Fruit fly (Drosophila melanogaster) whole organism, embryonic: ENCODE data around the gene kis.

Source experiments
- Ada2b ChIP-seq: fragments of 200-800 bp; sonication (Bioruptor generic); IDR thresholded peaks from 2 replicates; pipeline ENCODE4 v1.3.6; 2022; ENCODE audit warnings: missing biosample characterization, missing genetic modification characterization
- CG12219 ChIP-seq: fragments of 200-800 bp; sonication (Bioruptor generic); optimal IDR thresholded peaks from 3 replicates; lab custom pipeline; 2018; ENCODE audit warnings: missing biosample characterization, mild to moderate bottlenecking, missing genetic modification characterization
- CG12236 ChIP-seq: fragments of 200-800 bp; sonication (Bioruptor generic); optimal IDR thresholded peaks from 2 replicates; lab custom pipeline; 2016; ENCODE audit warnings: missing biosample characterization, missing genetic modification characterization
- CG15011 ChIP-seq: fragments of 200-800 bp; sonication (Bioruptor generic); optimal IDR thresholded peaks from 3 replicates; lab custom pipeline; 2018; ENCODE audit warnings: missing biosample characterization, mild to moderate bottlenecking, missing genetic modification characterization
- CG1603 ChIP-seq: fragments of 200-800 bp; sonication (Bioruptor generic); optimal IDR thresholded peaks from 2 replicates; lab custom pipeline; 2019; ENCODE audit warnings: missing biosample characterization, mild to moderate bottlenecking, missing genetic modification characterization, moderate library complexity
- CG1647 ChIP-seq: fragments of 200-800 bp; sonication (Bioruptor generic); optimal IDR thresholded peaks from 3 replicates; lab custom pipeline; 2016; ENCODE audit warnings: missing biosample characterization, missing genetic modification characterization
- CG17186 ChIP-seq: fragments of 200-800 bp; sonication (Bioruptor generic); optimal IDR thresholded peaks from 3 replicates; lab custom pipeline; 2017; ENCODE audit warnings: missing biosample characterization, missing genetic modification reagents, missing genetic modification characterization
- CG31365 ChIP-seq: fragments of 200-800 bp; sonication (Bioruptor generic); optimal IDR thresholded peaks from 2 replicates; lab custom pipeline; 2018; ENCODE audit warnings: missing biosample characterization, mild to moderate bottlenecking, missing genetic modification characterization
- CG31388 ChIP-seq: fragments of 200-800 bp; sonication (Bioruptor generic); optimal IDR thresholded peaks from 2 replicates; lab custom pipeline; 2016; ENCODE audit warnings: missing biosample characterization, missing genetic modification characterization
- CG4404 ChIP-seq: fragments of 200-800 bp; sonication (Bioruptor generic); IDR thresholded peaks from 2 replicates; pipeline ENCODE4 v1.3.6; 2022; ENCODE audit warnings: missing biosample characterization, missing genetic modification characterization
- CG4617 ChIP-seq: fragments of 200-800 bp; sonication (Bioruptor generic); optimal IDR thresholded peaks from 3 replicates; lab custom pipeline; 2016; ENCODE audit warnings: missing biosample characterization, missing genetic modification characterization, borderline replicate concordance
- CG4730 ChIP-seq: fragments of 200-800 bp; sonication (Bioruptor generic); IDR thresholded peaks from 2 replicates; pipeline ENCODE4 v1.3.6; 2022; ENCODE audit warnings: missing biosample characterization, missing genetic modification characterization
- CG7987 ChIP-seq: fragments of 200-800 bp; sonication (Bioruptor generic); optimal IDR thresholded peaks from 2 replicates; lab custom pipeline; 2018; ENCODE audit warnings: missing biosample characterization, mild to moderate bottlenecking, missing genetic modification characterization, moderate library complexity
- CG9609 ChIP-seq: fragments of 200-800 bp; sonication (Bioruptor generic); optimal IDR thresholded peaks from 3 replicates; lab custom pipeline; 2016; ENCODE audit warnings: missing biosample characterization, missing genetic modification characterization
- CTCF ChIP-seq: fragments of 200-800 bp; sonication (Bioruptor generic); optimal IDR thresholded peaks from 2 replicates; lab custom pipeline; 2017; ENCODE audit warnings: missing biosample characterization, mild to moderate bottlenecking, missing genetic modification characterization, moderate library complexity
- Doc3 ChIP-seq: fragments of 200-800 bp; sonication (Bioruptor generic); IDR thresholded peaks from 3 replicates; pipeline ENCODE4 v1.3.6; 2022; ENCODE audit warnings: missing biosample characterization, missing genetic modification characterization; ENCODE audit not compliant: partially characterized antibody
- E2f2 ChIP-seq: fragments of 200-800 bp; sonication (Bioruptor generic); IDR thresholded peaks from 2 replicates; pipeline ENCODE4 v1.3.6; 2022; ENCODE audit warnings: missing biosample characterization, missing genetic modification characterization
- Ets65A ChIP-seq: fragments of 200-800 bp; sonication (Bioruptor generic); peaks from one replicate; lab custom pipeline; 2016; ENCODE audit warnings: missing biosample characterization, missing genetic modification characterization
- Ets97D ChIP-seq: fragments of 200-800 bp; sonication (Bioruptor generic); optimal IDR thresholded peaks from 3 replicates; lab custom pipeline; 2016; ENCODE audit warnings: missing biosample characterization, missing genetic modification characterization
- Hr3 ChIP-seq: fragments of 200-800 bp; sonication (Bioruptor generic); optimal IDR thresholded peaks from 3 replicates; lab custom pipeline; 2016; ENCODE audit warnings: missing biosample characterization, missing genetic modification characterization
- Hr51 ChIP-seq, 2 experiments: fragments of 200-800 bp; sonication (Bioruptor generic); optimal IDR thresholded peaks; 2 replicates in 1 of 2; 3 replicates in 1 of 2; lab custom pipeline; 2016 to 2018; ENCODE audit warnings: missing biosample characterization in 2 of 2, missing genetic modification characterization in 2 of 2, mild to moderate bottlenecking in 1 of 2, moderate library complexity in 1 of 2
- MTF-1 ChIP-seq: fragments of 200-800 bp; sonication (Bioruptor generic); optimal IDR thresholded peaks from 2 replicates; lab custom pipeline; 2018; ENCODE audit warnings: missing biosample characterization, mild to moderate bottlenecking, missing genetic modification characterization, borderline replicate concordance
- Optix ChIP-seq: fragments of 200-800 bp; sonication (Bioruptor generic); IDR thresholded peaks from 3 replicates; pipeline ENCODE4 v1.3.6; 2022; ENCODE audit warnings: missing biosample characterization, missing genetic modification characterization
- Six4 ChIP-seq: fragments of 200-800 bp; sonication (Bioruptor generic); optimal IDR thresholded peaks from 2 replicates; lab custom pipeline; 2016; ENCODE audit warnings: missing biosample characterization, missing genetic modification characterization
- Spps ChIP-seq: fragments of 200-800 bp; sonication (Bioruptor generic); optimal IDR thresholded peaks from 2 replicates; lab custom pipeline; 2018; ENCODE audit warnings: missing biosample characterization, mild to moderate bottlenecking, missing genetic modification characterization
- abd-A ChIP-seq: fragments of 200-800 bp; sonication (Bioruptor generic); optimal IDR thresholded peaks from 3 replicates; lab custom pipeline; 2019; ENCODE audit warnings: missing biosample characterization, mild to moderate bottlenecking, missing genetic modification characterization, moderate library complexity
- cato ChIP-seq: fragments of 200-800 bp; sonication (Bioruptor generic); optimal IDR thresholded peaks from 2 replicates; lab custom pipeline; 2016; ENCODE audit warnings: missing biosample characterization, missing genetic modification characterization, borderline replicate concordance
- cwo ChIP-seq: fragments of 200-800 bp; sonication (Bioruptor generic); optimal IDR thresholded peaks from 3 replicates; lab custom pipeline; 2017; ENCODE audit warnings: missing biosample characterization, missing genetic modification characterization, mild to moderate bottlenecking, moderate library complexity, missing genetic modification reagents
- grau ChIP-seq: fragments of 200-800 bp; optimal IDR thresholded peaks from 3 replicates; lab custom pipeline; 2019; ENCODE audit warnings: missing biosample characterization, mild to moderate bottlenecking, missing genetic modification characterization, moderate library complexity
- jumu ChIP-seq: fragments of 200-800 bp; sonication (Bioruptor generic); optimal IDR thresholded peaks from 3 replicates; lab custom pipeline; 2016; ENCODE audit warnings: missing biosample characterization, missing genetic modification characterization
- lmd ChIP-seq: fragments of 200-800 bp; sonication (Bioruptor generic); IDR thresholded peaks from 2 replicates; pipeline ENCODE4 v1.3.6; 2022; ENCODE audit warnings: missing biosample characterization, missing genetic modification characterization
- mirr ChIP-seq: fragments of 200-800 bp; sonication (Bioruptor generic); optimal IDR thresholded peaks from 3 replicates; lab custom pipeline; 2018; ENCODE audit warnings: missing biosample characterization, mild to moderate bottlenecking, missing genetic modification characterization
- nerfin-1 ChIP-seq: fragments of 200-800 bp; sonication (Bioruptor generic); optimal IDR thresholded peaks from 3 replicates; lab custom pipeline; 2019; ENCODE audit warnings: missing biosample characterization, mild to moderate bottlenecking, missing genetic modification characterization, moderate library complexity
- otp ChIP-seq: fragments of 200-800 bp; sonication (Bioruptor generic); IDR thresholded peaks from 3 replicates; pipeline ENCODE4, ENCODE4 v1.3.6; 2022; ENCODE audit warnings: missing biosample characterization, missing genetic modification characterization
- pan ChIP-seq, 4 experiments: fragments of >200 bp in 3 of 4; fragments of 200-800 bp in 1 of 4; sonication (Bioruptor generic) in 1 of 4; optimal IDR thresholded peaks in 3 of 4; IDR thresholded peaks in 1 of 4; 2 replicates each; pipeline versions ENCODE4 v1.3.6 to Lab custom; 2017 to 2022; ENCODE audit warnings: missing biosample characterization in 2 of 4, missing genetic modification characterization in 2 of 4, mixed read lengths in 1 of 4
- pfk ChIP-seq: fragments of 200-800 bp; sonication (Bioruptor generic); optimal IDR thresholded peaks from 2 replicates; lab custom pipeline; 2018; ENCODE audit warnings: missing biosample characterization, mild to moderate bottlenecking, missing genetic modification characterization, moderate library complexity
- pros ChIP-seq: fragments of 200-800 bp; sonication (Bioruptor generic); optimal IDR thresholded peaks from 3 replicates; lab custom pipeline; 2019; ENCODE audit warnings: missing biosample characterization, mild to moderate bottlenecking, missing genetic modification characterization, moderate library complexity
- psq ChIP-seq: fragments of 200-800 bp; sonication (Bioruptor generic); optimal IDR thresholded peaks from 2 replicates; lab custom pipeline; 2017; ENCODE audit warnings: missing biosample characterization, missing genetic modification characterization
- rib ChIP-seq: fragments of 200-800 bp; sonication (Bioruptor generic); IDR thresholded peaks from 2 replicates; pipeline ENCODE4 v1.3.6; 2022; ENCODE audit warnings: missing biosample characterization, missing genetic modification characterization
- sc ChIP-seq, 3 experiments: fragments of >200 bp in 2 of 3; fragments of 200-800 bp in 1 of 3; sonication (Bioruptor generic) in 1 of 3; optimal IDR thresholded peaks; 2 replicates in 2 of 3; 3 replicates in 1 of 3; lab custom pipeline; 2017; ENCODE audit warnings: mild to moderate bottlenecking in 1 of 3, missing biosample characterization in 1 of 3, missing genetic modification characterization in 1 of 3, missing genetic modification reagents in 1 of 3
- sim ChIP-seq: fragments of 200-800 bp; sonication (Bioruptor generic); IDR thresholded peaks from 2 replicates; pipeline ENCODE4 v1.3.6; 2022; ENCODE audit warnings: missing biosample characterization, missing genetic modification characterization
- so ChIP-seq: fragments of 200-800 bp; sonication (Bioruptor generic); IDR thresholded peaks from 3 replicates; pipeline ENCODE4 v1.3.6; 2022; ENCODE audit warnings: missing biosample characterization, missing genetic modification characterization
- tap ChIP-seq: fragments of 200-800 bp; optimal IDR thresholded peaks from 3 replicates; lab custom pipeline; 2019; ENCODE audit warnings: missing biosample characterization, mild to moderate bottlenecking, missing genetic modification characterization, moderate library complexity
- trem ChIP-seq: fragments of 200-800 bp; optimal IDR thresholded peaks from 3 replicates; lab custom pipeline; 2019; ENCODE audit warnings: missing biosample characterization, mild to moderate bottlenecking, missing genetic modification characterization, moderate library complexity
- usp ChIP-seq: fragments of >200 bp; optimal IDR thresholded peaks from 2 replicates; lab custom pipeline; 2017; ENCODE audit warnings: missing biosample characterization, missing genetic modification characterization
- yki ChIP-seq: fragments of >200 bp; optimal IDR thresholded peaks from 3 replicates; lab custom pipeline; 2018

The kis gene

dm6 chr2L:220509-220908 lies 30.1 kb downstream of the kis start (continued):
- TF ChIP-seq Hr3 (GFP tag; lab: Kevin White, UChicago) (no peak), cato (GFP tag; lab: Kevin White, UChicago) (no peak), psq (GFP tag; lab: Kevin White, UChicago) (peak; percentile 95), Hr51 (GFP tag; optimal IDR thresholded peaks at IDR 0.05; lab: Kevin White, UChicago) (peak in 1 of 2 experiments; percentile 18), rib (GFP tag; lab: Robert Waterston, UW) (peak; percentile 53; the same call in 1 of the 2 replicates), so (GFP tag; lab: Robert Waterston, UW) (0 out of 3 replicates have a peak, but pooled peaks have one; percentile 48)

- TF ChIP-seq nerfin-1 (tag; lab: Kevin White, UChicago) (peak; percentile 60), tap (no peak), pfk (GFP tag; lab: Kevin White, UChicago) (peak; percentile 89), sc (optimal IDR thresholded peaks at IDR 0.05; lab: Kevin White, UChicago) (no peak), sc (GFP tag; optimal IDR thresholded peaks at IDR 0.05; lab: Kevin White, UChicago) (no peak), yki (no peak), Spps (tag; lab: Kevin White, UChicago) (no peak), Ets65A (peak; percentile 31), Ets97D (GFP tag; lab: Kevin White, UChicago) (no peak), CG1603 (tag; lab: Kevin White, UChicago) (no peak), pros (GFP tag; lab: Kevin White, UChicago) (peak; percentile 97), otp (0 out of 3 replicates have a peak, but pooled peaks have one; percentile 22), Doc3 (GFP tag; lab: Robert Waterston, UW) (no peak), abd-A (tag; lab: Kevin White, UChicago) (no peak)
These were observed 31.1 kb downstream of the kis start for dm6 chr2L:219441-220033.

DNA sequence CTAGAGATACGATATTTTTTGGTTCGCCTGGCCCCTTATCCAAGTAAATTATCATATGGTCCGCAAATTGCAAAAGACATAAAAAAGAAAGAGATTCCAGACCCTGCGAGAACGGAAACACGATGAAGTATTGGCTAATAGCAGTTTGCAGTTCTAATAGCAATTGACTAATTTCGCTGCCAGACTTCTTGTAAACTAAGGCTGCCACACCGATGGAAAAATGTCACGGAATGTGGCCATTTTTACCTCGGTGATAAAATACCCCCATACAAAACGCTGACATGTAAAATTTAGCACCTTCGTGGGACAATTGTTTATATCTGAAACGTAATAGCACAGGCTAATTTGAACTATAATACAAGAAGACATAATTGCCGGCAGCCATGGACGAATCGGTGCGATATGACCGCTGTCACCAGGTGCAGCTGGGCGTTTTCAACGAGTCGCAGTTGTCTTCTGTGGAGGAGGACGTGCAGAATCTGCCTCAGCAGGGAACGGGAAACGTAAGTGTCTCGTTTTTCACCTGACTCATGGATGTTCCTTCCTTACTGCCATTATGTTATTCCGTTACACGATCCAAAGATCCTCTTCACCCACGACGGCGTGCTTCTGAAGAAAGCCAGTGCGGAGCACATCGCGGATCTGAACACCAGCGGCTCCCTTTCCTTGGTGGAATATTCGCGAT lies 43.4 kb downstream of the kis start, which contains the start of the genes Tbc1d15-17 and CG11617:
Gene Tbc1d15-17 (plus strand): TSS at position 51 of the 685 bp plus-strand sequence.
Gene CG11617 (minus strand): TSS at position 169 of the 685 bp plus-strand sequence.
- TF ChIP-seq Six4: no peak
- no peak for TF ChIP-seq CG1647
- peak; percentile 71 for TF ChIP-seq CTCF (GFP tag; lab: Kevin White, UChicago)
- no peak for TF ChIP-seq lmd (GFP tag; lab: Robert Waterston, UW)
- TF ChIP-seq cwo (GFP tag; lab: Kevin White, UChicago): no peak
- peak; percentile 29 for TF ChIP-seq CG17186 (GFP tag; lab: Kevin White, UChicago)
- no peak for TF ChIP-seq CG15011 (GFP tag; lab: Kevin White, UChicago)
- TF ChIP-seq Optix (GFP tag; lab: Robert Waterston, UW): no peak
- peak; percentile 62 for TF ChIP-seq E2f2
- no peak for TF ChIP-seq sim (GFP tag; lab: Robert Waterston, UW)
- TF ChIP-seq CG12219 (GFP tag; lab: Kevin White, UChicago): no peak
- peak; percentile 93 for TF ChIP-seq Ets97D (GFP tag; lab: Kevin White, UChicago)
- TF ChIP-seq CG31388 (GFP tag; lab: Kevin White, UChicago): no peak
- no peak for TF ChIP-seq usp (GFP tag; lab: Kevin White, UChicago)
- TF ChIP-seq CG31365 (tag; lab: Kevin White, UChicago): no peak
- TF ChIP-seq CG7987 (GFP tag; lab: Kevin White, UChicago): no peak
- no peak for TF ChIP-seq CG4404 (GFP tag; lab: Robert Waterston, UW)
- no peak for TF ChIP-seq CG9609 (GFP tag; lab: Kevin White, UChicago)
- TF ChIP-seq jumu (GFP tag; lab: Kevin White, UChicago): no peak
- TF ChIP-seq pan (optimal IDR thresholded peaks at IDR 0.05; lab: Kevin White, UChicago): no peak
- TF ChIP-seq pan (GFP tag; optimal IDR thresholded peaks at IDR 0.05 in 1 of 2, IDR thresholded peaks at IDR 0.05 in 1 of 2): no peak
- no peak for TF ChIP-seq CG4730 (GFP tag; lab: Robert Waterston, UW)
- TF ChIP-seq MTF-1 (GFP tag; lab: Kevin White, UChicago): no peak
- TF ChIP-seq mirr (GFP tag; lab: Kevin White, UChicago): peak; percentile 1
- TF ChIP-seq trem (tag; lab: Kevin White, UChicago): peak; percentile 80
- TF ChIP-seq Ada2b (GFP tag; lab: Robert Waterston, UW): no peak
- no peak for TF ChIP-seq CG12236 (GFP tag; lab: Kevin White, UChicago)
- no peak for TF ChIP-seq grau (tag; lab: Kevin White, UChicago)
- TF ChIP-seq CG4617 (GFP tag; lab: Kevin White, UChicago): peak; percentile 96
